Worm (Caenorhabditis elegans) whole organism, L4 larva: ENCODE measurements around the gene Y34B4A.7.

Experiments used
- dmd-6 ChIP-seq: fragments of 200-800 bp; sonication (Bioruptor generic); IDR thresholded peaks from 2 replicates; pipeline ENCODE4 v1.3.6; 2022; ENCODE audit warnings: missing genetic modification reagents, missing genetic modification characterization, missing compliant biosample characterization
- hlh-11 ChIP-seq: fragments of 200-800 bp; sonication (Bioruptor generic); optimal IDR thresholded peaks from 2 replicates; lab custom pipeline; 2018; ENCODE audit warnings: mild to moderate bottlenecking, missing genetic modification characterization, missing compliant biosample characterization
- mep-1 ChIP-seq: fragments of 150-350 bp; sonication (generic microtip); optimal IDR thresholded peaks from 3 replicates; lab custom pipeline; 2014; ENCODE audit warnings: missing biosample characterization, missing genetic modification characterization
- nhr-11 ChIP-seq: fragments of 150-350 bp; optimal IDR thresholded peaks from 2 replicates; lab custom pipeline; 2014; ENCODE audit warnings: missing biosample characterization, missing genetic modification characterization
- nhr-25 ChIP-seq: sonication (generic microtip); optimal IDR thresholded peaks from 2 replicates; lab custom pipeline; 2017; ENCODE audit warnings: missing genetic modification characterization, mild to moderate bottlenecking, missing compliant biosample characterization, antibody characterized with exemption, moderate library complexity, borderline replicate concordance; ENCODE audit not compliant: insufficient read depth
- sdz-12 ChIP-seq: fragments of 200-800 bp; sonication (Bioruptor generic); optimal IDR thresholded peaks from 2 replicates; lab custom pipeline; 2018; ENCODE audit warnings: mild to moderate bottlenecking, missing genetic modification characterization, missing compliant biosample characterization

DNA sequence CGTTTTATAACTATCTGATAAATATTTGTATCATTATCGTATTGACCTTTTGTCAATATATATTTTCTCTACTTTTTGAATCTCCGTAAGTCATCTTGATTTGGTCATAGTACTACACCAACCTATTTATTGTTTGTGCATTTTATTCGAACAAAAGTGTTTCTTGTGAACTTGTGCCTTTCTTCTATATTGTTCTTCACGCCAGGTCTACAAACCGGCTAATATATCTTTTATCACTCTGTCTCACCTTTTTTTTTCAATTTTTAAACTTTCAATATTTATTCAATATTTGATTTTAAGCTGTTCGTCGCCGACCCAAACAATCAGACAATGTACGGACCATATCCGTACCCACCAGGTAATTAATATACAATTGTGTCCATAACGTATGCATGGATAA lies 28.1 kb upstream of the Y34B4A.7 start, which contains the start of gene hrpa-2:
- TF ChIP-seq nhr-25 (tag; lab: Kevin White, UChicago) (no peak), mep-1 (tag; lab: Kevin White, UChicago) (no peak), dmd-6 (GFP tag; lab: Robert Waterston, UW) (no peak), sdz-12 (GFP tag; lab: Kevin White, UChicago) (no peak), nhr-11 (tag; lab: Kevin White, UChicago) (no peak), hlh-11 (tag; lab: Kevin White, UChicago) (no peak)
